In the genomic region with DNA sequence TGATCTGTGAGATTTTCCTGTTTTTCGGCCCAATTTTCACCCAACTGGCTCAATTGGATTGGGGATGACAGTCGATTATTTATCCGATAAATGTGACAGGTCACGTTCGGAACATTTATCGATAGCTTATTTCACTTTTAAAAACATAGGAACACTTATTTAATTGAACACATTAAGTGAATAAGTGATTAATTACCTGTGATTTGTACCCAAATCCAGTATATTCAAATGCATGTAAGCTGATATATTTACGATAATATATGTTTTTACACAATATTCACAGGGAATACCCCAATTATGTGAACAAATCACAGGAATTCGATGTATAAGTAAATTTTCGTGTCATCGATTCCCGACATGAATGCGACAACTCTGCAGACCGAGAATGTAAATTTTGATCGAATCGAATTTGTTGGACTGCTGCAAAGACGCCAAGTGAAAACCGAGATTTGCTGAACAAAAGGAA, we compare ENCODE assay signal across 1 fruit fly cellular context.
TF ChIP-seq lines count a peak whose summit lies in the region.

Gene EMC3, minus strand, starts transcription at position 81 of the 466 bp plus-strand sequence.
Gene Dpy-30L1, plus strand, starts transcription at position 311 of the 466 bp plus-strand sequence.

TF ChIP-seq in whole organism, embryonic, 481 proteins besides CTCF, POLR2A, EP300 and RAD21 (continued from another document and continues in another):
- TF ChIP-seq crp (GFP tag; optimal IDR thresholded peaks at IDR 0.05; lab: Kevin White, UChicago): peak in 1 of 2 experiments; percentile 30
- no peak for TF ChIP-seq Gsc (GFP tag; IDR thresholded peaks at IDR 0.05; lab: Robert Waterston, UW)
- TF ChIP-seq phol (tag; optimal IDR thresholded peaks at IDR 0.05; lab: Kevin White, UChicago): peak; percentile 68
- peak; percentile 63 for TF ChIP-seq Ptx1 (GFP tag; IDR thresholded peaks at IDR 0.05; lab: Robert Waterston, UW)
- TF ChIP-seq CG15073 (GFP tag; optimal IDR thresholded peaks at IDR 0.05; lab: Kevin White, UChicago): no peak
- TF ChIP-seq amos (GFP tag; IDR thresholded peaks at IDR 0.05; lab: Robert Waterston, UW; ENCODE audit: partially characterized antibody): peak; percentile 74
- no peak for TF ChIP-seq gem (tag; optimal IDR thresholded peaks at IDR 0.05; lab: Kevin White, UChicago)
- TF ChIP-seq ERR (GFP tag; optimal IDR thresholded peaks at IDR 0.05; lab: Kevin White, UChicago): peak; percentile 24
- no peak for TF ChIP-seq Usf (GFP tag; optimal IDR thresholded peaks at IDR 0.05; lab: Kevin White, UChicago)
- TF ChIP-seq al (GFP tag; IDR thresholded peaks at IDR 0.05; lab: Robert Waterston, UW): peak; percentile 54; the same call in 1 of the 2 replicates
- TF ChIP-seq pzg (GFP tag; optimal IDR thresholded peaks at IDR 0.05; lab: Kevin White, UChicago): peak; percentile 72
- no peak for TF ChIP-seq CG5953 (GFP tag; IDR thresholded peaks at IDR 0.05; lab: Robert Waterston, UW)
- no peak for TF ChIP-seq CG1832 (GFP tag; optimal IDR thresholded peaks at IDR 0.05; lab: Kevin White, UChicago)
- peak; percentile 74 for TF ChIP-seq CG2712 (tag; optimal IDR thresholded peaks at IDR 0.05; lab: Kevin White, UChicago)
- no peak for TF ChIP-seq CG10565 (GFP tag; optimal IDR thresholded peaks at IDR 0.05; lab: Kevin White, UChicago)
- no peak for TF ChIP-seq CG11085 (GFP tag; IDR thresholded peaks at IDR 0.05; lab: Robert Waterston, UW)
- TF ChIP-seq CG16779 (GFP tag; IDR thresholded peaks at IDR 0.05; lab: Robert Waterston, UW): no peak
- no peak for TF ChIP-seq CG17568 (GFP tag; optimal IDR thresholded peaks at IDR 0.05; lab: Kevin White, UChicago)
- TF ChIP-seq Atf3 (GFP tag; optimal IDR thresholded peaks at IDR 0.05; lab: Kevin White, UChicago): no peak
- TF ChIP-seq CG42726 (GFP tag; IDR thresholded peaks at IDR 0.05; lab: Robert Waterston, UW; ENCODE audit: partially characterized antibody): no peak
- TF ChIP-seq Hr3 (GFP tag; optimal IDR thresholded peaks at IDR 0.05; lab: Kevin White, UChicago): peak; percentile 63
- peak; percentile 86 for TF ChIP-seq CG14860 (GFP tag; IDR thresholded peaks at IDR 0.05; lab: Robert Waterston, UW; ENCODE audit: partially characterized antibody)
- no peak for TF ChIP-seq ttk (GFP tag; IDR thresholded peaks at IDR 0.05; lab: Robert Waterston, UW)
- no peak for TF ChIP-seq CG8924 (tag; optimal IDR thresholded peaks at IDR 0.05; lab: Kevin White, UChicago)
- TF ChIP-seq Hey (tag; optimal IDR thresholded peaks at IDR 0.05; lab: Kevin White, UChicago): no peak
- TF ChIP-seq CG9727 (GFP tag; optimal IDR thresholded peaks at IDR 0.05; lab: Kevin White, UChicago): peak; percentile 52
- no peak for TF ChIP-seq Stat92E (GFP tag; optimal IDR thresholded peaks at IDR 0.05; lab: Kevin White, UChicago)
- no peak for TF ChIP-seq CG10321 (GFP tag; IDR thresholded peaks at IDR 0.05; lab: Robert Waterston, UW)
- TF ChIP-seq CG11695 (GFP tag; IDR thresholded peaks at IDR 0.05; lab: Robert Waterston, UW): no peak
- peak; percentile 86 for TF ChIP-seq knrl (GFP tag; IDR thresholded peaks at IDR 0.05; lab: Robert Waterston, UW; ENCODE audit: partially characterized antibody)
- no peak for TF ChIP-seq her (GFP tag; optimal IDR thresholded peaks at IDR 0.05; lab: Kevin White, UChicago)
- peak; percentile 34 for TF ChIP-seq sisA (GFP tag; IDR thresholded peaks at IDR 0.05; lab: Robert Waterston, UW)
- TF ChIP-seq sr (GFP tag; IDR thresholded peaks at IDR 0.05; lab: Robert Waterston, UW): no peak
- TF ChIP-seq CG6791 (GFP tag; IDR thresholded peaks at IDR 0.05; lab: Robert Waterston, UW; ENCODE audit: partially characterized antibody): peak; percentile 42; the same call in 1 of the 3 replicates
- TF ChIP-seq CG3995 (GFP tag; optimal IDR thresholded peaks at IDR 0.05; lab: Kevin White, UChicago): peak; percentile 99
- peak; percentile 67 for TF ChIP-seq Xbp1 (GFP tag; optimal IDR thresholded peaks at IDR 0.05; lab: Kevin White, UChicago)
- peak; percentile 85 for TF ChIP-seq Med (GFP tag; lab: Kevin White, UChicago)
- no peak for TF ChIP-seq jing (GFP tag; optimal IDR thresholded peaks at IDR 0.05; lab: Kevin White, UChicago)
- peak; percentile 86 for TF ChIP-seq HLH4C (GFP tag; IDR thresholded peaks at IDR 0.05; lab: Robert Waterston, UW; ENCODE audit: partially characterized antibody)
- TF ChIP-seq CG2678 (tag; optimal IDR thresholded peaks at IDR 0.05; lab: Kevin White, UChicago): no peak
- TF ChIP-seq emc (GFP tag; optimal IDR thresholded peaks at IDR 0.05; lab: Kevin White, UChicago): no peak
- no peak for TF ChIP-seq CG18619 (GFP tag; optimal IDR thresholded peaks at IDR 0.05; lab: Kevin White, UChicago)
- TF ChIP-seq sna (GFP tag; IDR thresholded peaks at IDR 0.05; lab: Robert Waterston, UW; ENCODE audit: partially characterized antibody): peak; percentile 91
- TF ChIP-seq ato (GFP tag; IDR thresholded peaks at IDR 0.05; lab: Robert Waterston, UW; ENCODE audit: partially characterized antibody): peak; percentile 56; the same call in 1 of the 2 replicates
- TF ChIP-seq ssp (GFP tag; IDR thresholded peaks at IDR 0.05; lab: Robert Waterston, UW): peak; percentile 19; the same call in 1 of the 2 replicates
- TF ChIP-seq NC2α (GFP tag; optimal IDR thresholded peaks at IDR 0.05; lab: Kevin White, UChicago): no peak
- TF ChIP-seq CG1647 (GFP tag; optimal IDR thresholded peaks at IDR 0.05; lab: Kevin White, UChicago): peak; percentile 24
- no peak for TF ChIP-seq CG3065 (GFP tag; optimal IDR thresholded peaks at IDR 0.05; lab: Kevin White, UChicago)
- TF ChIP-seq CG18764 (GFP tag; optimal IDR thresholded peaks at IDR 0.05; lab: Kevin White, UChicago): peak; percentile 18
- TF ChIP-seq lmd (GFP tag; IDR thresholded peaks at IDR 0.05; lab: Robert Waterston, UW): peak; percentile 43; the same call in 1 of the 2 replicates
- TF ChIP-seq Sry-β (GFP tag; optimal IDR thresholded peaks at IDR 0.05; lab: Kevin White, UChicago): no peak
- no peak for TF ChIP-seq HmgD (GFP tag; optimal IDR thresholded peaks at IDR 0.05; lab: Kevin White, UChicago)
- no peak for TF ChIP-seq D19A (tag; optimal IDR thresholded peaks at IDR 0.05; lab: Kevin White, UChicago)
- TF ChIP-seq CG13624 (GFP tag; optimal IDR thresholded peaks at IDR 0.05; lab: Kevin White, UChicago): peak; percentile 68
- TF ChIP-seq sc (optimal IDR thresholded peaks at IDR 0.05; lab: Kevin White, UChicago): no peak
- no peak for TF ChIP-seq sc (GFP tag; optimal IDR thresholded peaks at IDR 0.05; lab: Kevin White, UChicago)
- peak; percentile 47; the same call in 1 of the 2 replicates for TF ChIP-seq nerfin-2 (GFP tag; IDR thresholded peaks at IDR 0.05; lab: Robert Waterston, UW; ENCODE audit: partially characterized antibody)
- peak; percentile 45 for TF ChIP-seq CG34376 (GFP tag; optimal IDR thresholded peaks at IDR 0.05; lab: Kevin White, UChicago)
- no peak for TF ChIP-seq D19B (GFP tag; optimal IDR thresholded peaks at IDR 0.05; lab: Kevin White, UChicago)
- TF ChIP-seq chif (GFP tag; optimal IDR thresholded peaks at IDR 0.05; lab: Kevin White, UChicago): peak in 1 of 2 experiments; percentile 44
- no peak for TF ChIP-seq CG12104 (GFP tag; optimal IDR thresholded peaks at IDR 0.05; lab: Kevin White, UChicago)
- peak; percentile 45 for TF ChIP-seq Dip3 (GFP tag; optimal IDR thresholded peaks at IDR 0.05; lab: Kevin White, UChicago)
- peak; percentile 67 for TF ChIP-seq Chrac-16 (GFP tag; optimal IDR thresholded peaks at IDR 0.05; lab: Kevin White, UChicago)
- no peak for TF ChIP-seq CG7987 (GFP tag; optimal IDR thresholded peaks at IDR 0.05; lab: Kevin White, UChicago)
- TF ChIP-seq cato (GFP tag; optimal IDR thresholded peaks at IDR 0.05; lab: Kevin White, UChicago; ENCODE audit: borderline replicate concordance): no peak
- TF ChIP-seq CG6175 (GFP tag; IDR thresholded peaks at IDR 0.05; lab: Robert Waterston, UW): no peak
- peak; percentile 30; the same call in 1 of the 2 replicates for TF ChIP-seq CG10366 (GFP tag; IDR thresholded peaks at IDR 0.05; lab: Robert Waterston, UW)
- TF ChIP-seq Nf-YB (GFP tag; optimal IDR thresholded peaks at IDR 0.05; lab: Kevin White, UChicago): peak; percentile 25
- peak; percentile 73 for TF ChIP-seq bbx (GFP tag; IDR thresholded peaks at IDR 0.05; lab: Robert Waterston, UW; ENCODE audit: partially characterized antibody)
- TF ChIP-seq CG10654 (GFP tag; optimal IDR thresholded peaks at IDR 0.05; lab: Kevin White, UChicago): peak; percentile 37
- TF ChIP-seq CG17612 (GFP tag; IDR thresholded peaks at IDR 0.05; lab: Robert Waterston, UW): no peak
- TF ChIP-seq dpn (GFP tag; optimal IDR thresholded peaks at IDR 0.05; lab: Kevin White, UChicago): peak; percentile 50 to 63
- peak; percentile 0 for TF ChIP-seq CG6765 (GFP tag; optimal IDR thresholded peaks at IDR 0.05; lab: Kevin White, UChicago)
- TF ChIP-seq kni (GFP tag; optimal IDR thresholded peaks at IDR 0.05; lab: Kevin White, UChicago): no peak
- TF ChIP-seq ATbp (GFP tag; optimal IDR thresholded peaks at IDR 0.05; lab: Kevin White, UChicago): no peak
- TF ChIP-seq exex (tag; optimal IDR thresholded peaks at IDR 0.05; lab: Kevin White, UChicago): no peak
- TF ChIP-seq pan (optimal IDR thresholded peaks at IDR 0.05; lab: Kevin White, UChicago): no peak
- peak in 1 of 2 experiments; percentile 53 for TF ChIP-seq pan (GFP tag; optimal IDR thresholded peaks at IDR 0.05 in 1 of 2, IDR thresholded peaks at IDR 0.05 in 1 of 2)
- TF ChIP-seq E2f1 (GFP tag; IDR thresholded peaks at IDR 0.05; lab: Robert Waterston, UW): no peak
- peak; percentile 1 for TF ChIP-seq CG9876 (GFP tag; optimal IDR thresholded peaks at IDR 0.05; lab: Kevin White, UChicago)
- TF ChIP-seq ase (GFP tag; IDR thresholded peaks at IDR 0.05; lab: Robert Waterston, UW): peak; percentile 23; the same call in 1 of the 3 replicates
- TF ChIP-seq CG13287 (GFP tag; IDR thresholded peaks at IDR 0.05; lab: Robert Waterston, UW; ENCODE audit: partially characterized antibody): peak; percentile 92
- TF ChIP-seq CG12155 (GFP tag; optimal IDR thresholded peaks at IDR 0.05; lab: Kevin White, UChicago): peak; percentile 54
- no peak for TF ChIP-seq CG7271 (tag; optimal IDR thresholded peaks at IDR 0.05; lab: Kevin White, UChicago)
- no peak for TF ChIP-seq pb (GFP tag; optimal IDR thresholded peaks at IDR 0.05; lab: Kevin White, UChicago)
- no peak for TF ChIP-seq CG33557 (GFP tag; optimal IDR thresholded peaks at IDR 0.05; lab: Kevin White, UChicago)
- TF ChIP-seq Mad (GFP tag; optimal IDR thresholded peaks at IDR 0.05; lab: Kevin White, UChicago): no peak
- peak; percentile 74 for TF ChIP-seq Sin3A (optimal IDR thresholded peaks at IDR 0.05; lab: Kevin White, UChicago)
- TF ChIP-seq grn (GFP tag; optimal IDR thresholded peaks at IDR 0.05; lab: Kevin White, UChicago): no peak
- no peak for TF ChIP-seq Mrtf (GFP tag; IDR thresholded peaks at IDR 0.05; lab: Robert Waterston, UW)
- TF ChIP-seq caup (GFP tag; optimal IDR thresholded peaks at IDR 0.05; lab: Kevin White, UChicago; ENCODE audit: severe bottlenecking): peak; percentile 10
- no peak for TF ChIP-seq lab (GFP tag; optimal IDR thresholded peaks at IDR 0.05; lab: Kevin White, UChicago)
- peak; percentile 78 for TF ChIP-seq CG10209 (GFP tag; optimal IDR thresholded peaks at IDR 0.05; lab: Kevin White, UChicago)
- no peak for TF ChIP-seq CG13123 (GFP tag; optimal IDR thresholded peaks at IDR 0.05; lab: Kevin White, UChicago)
- peak; percentile 17 for TF ChIP-seq CG9609 (GFP tag; optimal IDR thresholded peaks at IDR 0.05; lab: Kevin White, UChicago)
- TF ChIP-seq CG4707 (GFP tag; optimal IDR thresholded peaks at IDR 0.05; lab: Kevin White, UChicago): no peak
- no peak for TF ChIP-seq eve (GFP tag; optimal IDR thresholded peaks at IDR 0.05; lab: Kevin White, UChicago)
- no peak for TF ChIP-seq B-H1 (GFP tag; IDR thresholded peaks at IDR 0.05; lab: Robert Waterston, UW)
- peak; percentile 77 for TF ChIP-seq CG17186 (GFP tag; optimal IDR thresholded peaks at IDR 0.05; lab: Kevin White, UChicago)
- TF ChIP-seq CG4282 (GFP tag; optimal IDR thresholded peaks at IDR 0.05; lab: Kevin White, UChicago): peak; percentile 12
- no peak for TF ChIP-seq CG31365 (tag; optimal IDR thresholded peaks at IDR 0.05; lab: Kevin White, UChicago)
- TF ChIP-seq HHEX (GFP tag; optimal IDR thresholded peaks at IDR 0.05; lab: Kevin White, UChicago): peak; percentile 15
- TF ChIP-seq sens-2 (GFP tag; IDR thresholded peaks at IDR 0.05; lab: Robert Waterston, UW): no peak
- no peak for TF ChIP-seq toy (GFP tag; IDR thresholded peaks at IDR 0.05; lab: Robert Waterston, UW)
- TF ChIP-seq CrebB (tag; optimal IDR thresholded peaks at IDR 0.05; lab: Kevin White, UChicago): no peak
- TF ChIP-seq CG2875 (GFP tag; optimal IDR thresholded peaks at IDR 0.05; lab: Kevin White, UChicago): no peak
- TF ChIP-seq CG6689 (GFP tag; IDR thresholded peaks at IDR 0.05; lab: Robert Waterston, UW): peak; percentile 65
- TF ChIP-seq CG16815 (GFP tag; optimal IDR thresholded peaks at IDR 0.05; lab: Kevin White, UChicago): no peak
- no peak for TF ChIP-seq corto (GFP tag; optimal IDR thresholded peaks at IDR 0.05; lab: Kevin White, UChicago)
- TF ChIP-seq CG9215 (GFP tag; IDR thresholded peaks at IDR 0.05; lab: Robert Waterston, UW): peak; percentile 49; the same call in 1 of the 2 replicates
- TF ChIP-seq Six4 (GFP tag; optimal IDR thresholded peaks at IDR 0.05; lab: Kevin White, UChicago): no peak
- TF ChIP-seq CG4424 (GFP tag; optimal IDR thresholded peaks at IDR 0.05; lab: Kevin White, UChicago): peak; percentile 48
- TF ChIP-seq CG10431 (GFP tag; optimal IDR thresholded peaks at IDR 0.05; lab: Kevin White, UChicago): no peak
- no peak for TF ChIP-seq Awh (GFP tag; IDR thresholded peaks at IDR 0.05; lab: Robert Waterston, UW)
- no peak for TF ChIP-seq CG15269 (tag; optimal IDR thresholded peaks at IDR 0.05; lab: Kevin White, UChicago)
- TF ChIP-seq CG2116 (GFP tag; optimal IDR thresholded peaks at IDR 0.05; lab: Kevin White, UChicago): peak; percentile 95
- no peak for TF ChIP-seq p53 (GFP tag; optimal IDR thresholded peaks at IDR 0.05; lab: Kevin White, UChicago)
- TF ChIP-seq CG3838 (GFP tag; optimal IDR thresholded peaks at IDR 0.05; lab: Kevin White, UChicago): no peak
- peak; percentile 93 for TF ChIP-seq stwl (tag; optimal IDR thresholded peaks at IDR 0.05; lab: Kevin White, UChicago)
- no peak for TF ChIP-seq CG13894 (tag; optimal IDR thresholded peaks at IDR 0.05; lab: Kevin White, UChicago)
- no peak for TF ChIP-seq z (GFP tag; IDR thresholded peaks at IDR 0.05; lab: Robert Waterston, UW)
- no peak for TF ChIP-seq wor (GFP tag; IDR thresholded peaks at IDR 0.05; lab: Robert Waterston, UW)
- no peak for TF ChIP-seq sim (GFP tag; IDR thresholded peaks at IDR 0.05; lab: Robert Waterston, UW)
- no peak for TF ChIP-seq Nf-YC (tag; optimal IDR thresholded peaks at IDR 0.05; lab: Kevin White, UChicago)
- TF ChIP-seq CG43689 (GFP tag; IDR thresholded peaks at IDR 0.05; lab: Robert Waterston, UW): no peak
- TF ChIP-seq cg (GFP tag; optimal IDR thresholded peaks at IDR 0.05; lab: Kevin White, UChicago): no peak
